Fruit fly (Drosophila melanogaster) whole organism, wandering third instar larva: ENCODE data around the gene CG6149.

Experiments
- Abd-B ChIP-seq: fragments of >200 bp; optimal IDR thresholded peaks from 2 replicates; lab custom pipeline; 2017; ENCODE audit warnings: missing biosample characterization, missing genetic modification characterization
- CG32264 ChIP-seq: fragments of 200-800 bp; sonication (Bioruptor generic); optimal IDR thresholded peaks from 2 replicates; lab custom pipeline; 2016; ENCODE audit warnings: missing biosample characterization, missing genetic modification characterization
- CG9705 ChIP-seq: fragments of 200-800 bp; sonication (Bioruptor generic); optimal IDR thresholded peaks from 2 replicates; lab custom pipeline; 2018; ENCODE audit warnings: missing biosample characterization, mild to moderate bottlenecking, missing genetic modification characterization
- CrebA ChIP-seq: fragments of 200-800 bp; sonication (Bioruptor generic); optimal IDR thresholded peaks from 2 replicates; lab custom pipeline; 2016; ENCODE audit warnings: missing biosample characterization, mild to moderate bottlenecking, missing genetic modification characterization, borderline replicate concordance
- Dfd ChIP-seq: fragments of >200 bp; optimal IDR thresholded peaks from 2 replicates; lab custom pipeline; 2017; ENCODE audit warnings: missing biosample characterization, missing genetic modification characterization
- Dif ChIP-seq: fragments of 200-275, 200-300 bp; sonication (Bioruptor generic); optimal IDR thresholded peaks from 2 replicates; lab custom pipeline; 2018; ENCODE audit warnings: missing biosample characterization, missing genetic modification characterization; ENCODE audit not compliant: partially characterized antibody
- GATAd ChIP-seq: sonication (Bioruptor generic); optimal IDR thresholded peaks from 2 replicates; lab custom pipeline; 2016; ENCODE audit warnings: missing biosample characterization, missing genetic modification characterization
- HLH106 ChIP-seq: fragments of 200-800 bp; optimal IDR thresholded peaks from 3 replicates; lab custom pipeline; 2019; ENCODE audit warnings: missing biosample characterization, mild to moderate bottlenecking, missing genetic modification characterization, moderate library complexity
- Hnf4 ChIP-seq: fragments of 200-800 bp; sonication (Bioruptor generic); optimal IDR thresholded peaks from 2 replicates; lab custom pipeline; 2016; ENCODE audit warnings: missing biosample characterization, mild to moderate bottlenecking, missing genetic modification characterization
- Hr78 ChIP-seq: fragments of >200 bp; optimal IDR thresholded peaks from 2 replicates; lab custom pipeline; 2017; ENCODE audit warnings: missing biosample characterization, missing genetic modification characterization
- Hr83 ChIP-seq: fragments of 200-300 bp; sonication (Bioruptor generic); optimal IDR thresholded peaks from 2 replicates; lab custom pipeline; 2016; ENCODE audit warnings: missing biosample characterization, mild to moderate bottlenecking, missing genetic modification characterization, moderate library complexity; ENCODE audit not compliant: poor library complexity, severe bottlenecking
- Jra ChIP-seq: sonication (Bioruptor generic); optimal IDR thresholded peaks from 2 replicates; lab custom pipeline; 2016; ENCODE audit warnings: missing biosample characterization, missing genetic modification characterization
- Mio ChIP-seq: sonication (Bioruptor generic); optimal IDR thresholded peaks from 2 replicates; lab custom pipeline; 2016; ENCODE audit warnings: missing biosample characterization, missing genetic modification characterization
- Myc ChIP-seq: fragments of >200 bp; optimal IDR thresholded peaks from 2 replicates; lab custom pipeline; 2017
- N ChIP-seq: fragments of >200 bp; optimal IDR thresholded peaks from 2 replicates; lab custom pipeline; 2018; ENCODE audit warnings: missing biosample characterization, missing external identifiers, missing genetic modification characterization
- OdsH ChIP-seq: fragments of 200-800 bp; sonication (Bioruptor generic); optimal IDR thresholded peaks from 2 replicates; lab custom pipeline; 2016; ENCODE audit warnings: missing biosample characterization, mild to moderate bottlenecking, missing genetic modification characterization
- Rel ChIP-seq, 2 experiments: fragments of 200-800 bp; sonication (Bioruptor generic) in 1 of 2; optimal IDR thresholded peaks; 2 replicates in 1 of 2; 3 replicates in 1 of 2; lab custom pipeline; 2016 to 2019; ENCODE audit warnings: mild to moderate bottlenecking in 2 of 2, missing biosample characterization in 2 of 2, missing genetic modification characterization in 2 of 2, moderate library complexity in 1 of 2
- Sp1 ChIP-seq: fragments of 200-800 bp; sonication (Bioruptor generic); optimal IDR thresholded peaks from 3 replicates; lab custom pipeline; 2019; ENCODE audit warnings: missing biosample characterization, mild to moderate bottlenecking, missing genetic modification characterization, moderate library complexity
- Vsx2 ChIP-seq: fragments of 200-300, 225-300 bp; sonication (Bioruptor generic); optimal IDR thresholded peaks from 2 replicates; lab custom pipeline; 2018; ENCODE audit warnings: missing biosample characterization, missing genetic modification characterization; ENCODE audit not compliant: partially characterized antibody
- br ChIP-seq: fragments of 200-800 bp; sonication (Bioruptor generic); optimal IDR thresholded peaks from 2 replicates; lab custom pipeline; 2016; ENCODE audit warnings: missing biosample characterization, missing genetic modification characterization
- brk ChIP-seq: fragments of 200-800 bp; sonication (Bioruptor generic); optimal IDR thresholded peaks from 2 replicates; lab custom pipeline; 2016; ENCODE audit warnings: missing biosample characterization, mild to moderate bottlenecking, missing genetic modification characterization
- dl ChIP-seq, 2 experiments: fragments of 175-275, 200-275 bp in 1 of 2; fragments of 200-275 bp in 1 of 2; sonication (Bioruptor generic); optimal IDR thresholded peaks; lab custom pipeline; 2018; ENCODE audit warnings: mild to moderate bottlenecking in 2 of 2, missing biosample characterization in 2 of 2, missing genetic modification characterization in 2 of 2, moderate library complexity in 2 of 2; ENCODE audit not compliant: partially characterized antibody in 2 of 2, insufficient read depth in 1 of 2
- dmrt93B ChIP-seq: fragments of 200-800 bp; sonication (Bioruptor generic); optimal IDR thresholded peaks from 2 replicates; lab custom pipeline; 2018; ENCODE audit warnings: missing biosample characterization, mild to moderate bottlenecking, missing genetic modification characterization
- dsf ChIP-seq: sonication (Bioruptor generic); optimal IDR thresholded peaks from 2 replicates; lab custom pipeline; 2016; ENCODE audit warnings: missing biosample characterization, missing genetic modification characterization, borderline replicate concordance
- ey ChIP-seq: fragments of 200-800 bp; sonication (Bioruptor generic); optimal IDR thresholded peaks from 2 replicates; lab custom pipeline; 2016; ENCODE audit warnings: missing biosample characterization, missing genetic modification characterization
- foxo ChIP-seq, 2 experiments: fragments of 200-800 bp; sonication (Bioruptor generic); optimal IDR thresholded peaks; 2 replicates in 1 of 2; 3 replicates in 1 of 2; lab custom pipeline; 2016 to 2017; ENCODE audit warnings: missing biosample characterization in 2 of 2, missing genetic modification characterization in 2 of 2
- fru ChIP-seq: fragments of 200-800 bp; sonication (Bioruptor generic); optimal IDR thresholded peaks from 3 replicates; lab custom pipeline; 2016; ENCODE audit warnings: missing biosample characterization, mild to moderate bottlenecking, missing genetic modification characterization
- h ChIP-seq: fragments of 200-800 bp; sonication (Bioruptor generic); optimal IDR thresholded peaks from 3 replicates; lab custom pipeline; 2016; ENCODE audit warnings: missing biosample characterization, mild to moderate bottlenecking, missing genetic modification characterization
- jim ChIP-seq: fragments of 175-275, 200-325 bp; sonication (Bioruptor generic); optimal IDR thresholded peaks from 2 replicates; lab custom pipeline; 2016; ENCODE audit warnings: missing biosample characterization, mild to moderate bottlenecking, missing genetic modification characterization
- lola ChIP-seq: fragments of >200 bp; optimal IDR thresholded peaks from 2 replicates; lab custom pipeline; 2017; ENCODE audit warnings: missing biosample characterization, missing genetic modification characterization
- pan ChIP-seq: fragments of >200 bp; optimal IDR thresholded peaks from 2 replicates; lab custom pipeline; 2017
- psq ChIP-seq: fragments of 200-800 bp; sonication (Bioruptor generic); optimal IDR thresholded peaks from 3 replicates; lab custom pipeline; 2017; ENCODE audit warnings: missing biosample characterization, mild to moderate bottlenecking, missing genetic modification characterization, moderate library complexity
- rgr ChIP-seq: fragments of 200-800 bp; sonication (Bioruptor generic); optimal IDR thresholded peaks from 3 replicates; lab custom pipeline; 2016; ENCODE audit warnings: missing biosample characterization, mild to moderate bottlenecking, missing genetic modification characterization
- sage ChIP-seq: fragments of 200-800 bp; sonication (Bioruptor generic); optimal IDR thresholded peaks from 2 replicates; lab custom pipeline; 2016; ENCODE audit warnings: missing biosample characterization, mild to moderate bottlenecking, missing genetic modification characterization
- sv ChIP-seq: fragments of 200-800 bp; sonication (Bioruptor generic); optimal IDR thresholded peaks from 3 replicates; lab custom pipeline; 2016; ENCODE audit warnings: missing biosample characterization, missing genetic modification characterization
- tai ChIP-seq: sonication (Bioruptor generic); optimal IDR thresholded peaks from 2 replicates; lab custom pipeline; 2016; ENCODE audit warnings: missing biosample characterization, missing genetic modification characterization
- usp ChIP-seq: fragments of >200 bp; optimal IDR thresholded peaks from 2 replicates; lab custom pipeline; 2017; ENCODE audit warnings: missing biosample characterization, missing genetic modification characterization
- woc ChIP-seq: sonication (Bioruptor generic); optimal IDR thresholded peaks from 2 replicates; lab custom pipeline; 2016; ENCODE audit warnings: missing biosample characterization, mild to moderate bottlenecking, missing genetic modification characterization

Gene CG6149

DNA sequence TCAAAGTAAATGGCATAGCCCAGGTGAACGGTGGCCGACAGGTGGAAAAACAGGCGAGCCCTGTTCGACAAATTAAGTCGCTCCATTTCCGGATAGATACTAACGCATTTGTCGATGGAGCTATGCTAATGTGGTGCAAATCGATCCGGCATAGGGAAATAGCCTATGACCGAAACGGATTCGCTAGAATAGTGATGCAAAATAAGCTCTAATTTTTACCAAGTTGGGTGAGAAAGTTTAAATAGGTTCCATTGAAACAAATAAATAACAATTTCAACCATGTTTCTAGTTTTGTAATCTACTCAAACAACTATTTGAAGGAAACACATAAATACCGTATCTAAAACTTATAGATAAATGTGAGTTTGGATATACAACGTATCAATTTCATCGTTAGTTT, at the start of gene CG6149:
TSS of gene CG6149 (minus strand) at position 101 of the 400 bp plus-strand sequence.
- TF ChIP-seq Hr83 (GFP tag; lab: Kevin White, UChicago) = no peak
- TF ChIP-seq GATAd (GFP tag; lab: Kevin White, UChicago) = no peak
- no peak for TF ChIP-seq sv
- no peak for TF ChIP-seq Myc
- TF ChIP-seq Hnf4 = no peak
- no peak for TF ChIP-seq h
- no peak for TF ChIP-seq psq (GFP tag; lab: Kevin White, UChicago)
- no peak for TF ChIP-seq CG32264 (GFP tag; lab: Kevin White, UChicago)
- no peak for TF ChIP-seq foxo (GFP tag; optimal IDR thresholded peaks at IDR 0.05; lab: Kevin White, UChicago)
- TF ChIP-seq fru (GFP tag; lab: Kevin White, UChicago) = no peak
- TF ChIP-seq lola (GFP tag; lab: Kevin White, UChicago) = no peak
- TF ChIP-seq Rel (GFP tag; optimal IDR thresholded peaks at IDR 0.05; lab: Kevin White, UChicago) = no peak
- no peak for TF ChIP-seq Rel (tag; optimal IDR thresholded peaks at IDR 0.05; lab: Kevin White, UChicago)
- TF ChIP-seq woc (GFP tag; lab: Kevin White, UChicago) = no peak
- TF ChIP-seq dmrt93B = no peak
- no peak for TF ChIP-seq Abd-B (GFP tag; lab: Kevin White, UChicago)
- TF ChIP-seq sage (GFP tag; lab: Kevin White, UChicago) = no peak
- TF ChIP-seq ey (GFP tag; lab: Kevin White, UChicago) = no peak
- TF ChIP-seq Dfd (GFP tag; lab: Kevin White, UChicago) = no peak

DNA sequence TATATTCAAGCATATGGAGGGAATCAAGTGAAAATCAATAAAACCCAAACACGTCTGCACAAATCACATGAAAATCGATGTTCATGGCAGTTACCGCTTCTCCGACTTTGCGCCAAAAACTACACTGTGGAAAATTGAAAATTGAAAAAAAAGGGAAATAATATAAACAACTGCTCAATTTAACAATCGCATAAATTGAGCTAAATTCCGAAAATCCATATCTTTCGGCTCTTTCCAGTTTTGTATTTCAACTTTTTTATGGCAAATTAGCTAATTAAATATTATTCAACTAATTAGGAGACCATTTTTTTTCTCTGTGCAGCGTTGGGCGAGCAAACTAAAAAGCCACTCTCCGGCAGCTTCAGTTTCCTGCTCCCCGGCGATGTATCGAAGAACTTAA, 49.2 kb upstream of the CG6149 start:
- no peak for TF ChIP-seq dsf (GFP tag; lab: Kevin White, UChicago)
- TF ChIP-seq Jra (GFP tag; lab: Kevin White, UChicago) = no peak
- no peak for TF ChIP-seq CrebA (GFP tag; lab: Kevin White, UChicago)
- no peak for TF ChIP-seq HLH106 (tag; lab: Kevin White, UChicago)
- no peak for TF ChIP-seq ey (GFP tag; lab: Kevin White, UChicago)
- TF ChIP-seq Dif (GFP tag; lab: Kevin White, UChicago) = no peak
- no peak for TF ChIP-seq Sp1
- no peak for TF ChIP-seq tai (GFP tag; lab: Kevin White, UChicago)
- no peak for TF ChIP-seq foxo (GFP tag; optimal IDR thresholded peaks at IDR 0.05; lab: Kevin White, UChicago)
- no peak for TF ChIP-seq pan (lab: Kevin White, UChicago)
- TF ChIP-seq Mio (GFP tag; lab: Kevin White, UChicago) = no peak
- TF ChIP-seq lola (GFP tag; lab: Kevin White, UChicago) = no peak
- TF ChIP-seq sv = no peak
- no peak for TF ChIP-seq CG32264 (GFP tag; lab: Kevin White, UChicago)
- TF ChIP-seq Dfd (GFP tag; lab: Kevin White, UChicago) = no peak
- no peak for TF ChIP-seq Hr78
- no peak for TF ChIP-seq woc (GFP tag; lab: Kevin White, UChicago)
- no peak for TF ChIP-seq Abd-B (GFP tag; lab: Kevin White, UChicago)
- TF ChIP-seq OdsH (GFP tag; lab: Kevin White, UChicago) = no peak
- TF ChIP-seq dmrt93B = no peak
- TF ChIP-seq, all 38 proteins: peak for 0

DNA sequence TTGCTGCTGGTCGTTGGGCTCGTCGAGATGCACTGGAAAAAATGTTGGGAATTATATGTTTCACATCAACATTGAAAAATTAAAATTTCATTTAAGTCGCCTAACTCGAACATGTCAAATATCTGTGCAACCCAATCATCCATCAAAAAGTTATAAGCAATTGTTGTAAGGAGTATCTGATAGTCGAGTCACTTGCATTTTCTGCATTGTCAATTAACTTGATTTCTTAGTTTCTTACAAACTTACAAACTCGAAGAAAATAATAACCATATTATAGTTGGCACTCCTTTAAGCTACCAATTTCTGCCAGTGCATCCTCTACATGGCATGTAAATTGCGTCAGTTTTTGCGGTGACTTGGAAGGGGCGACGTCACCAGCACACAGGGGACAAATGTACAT, 47.9 kb upstream of the CG6149 start:
- TF ChIP-seq rgr (GFP tag; lab: Kevin White, UChicago) = no peak
- peak; percentile 8 for TF ChIP-seq psq (GFP tag; lab: Kevin White, UChicago)
- TF ChIP-seq usp (GFP tag; lab: Kevin White, UChicago) = no peak
- peak; percentile 45 for TF ChIP-seq h
- peak; percentile 11 for TF ChIP-seq dmrt93B
- TF ChIP-seq pan (lab: Kevin White, UChicago) = no peak
- TF ChIP-seq HLH106 (tag; lab: Kevin White, UChicago) = peak; percentile 54
- TF ChIP-seq Dfd (GFP tag; lab: Kevin White, UChicago) = no peak
- no peak for TF ChIP-seq GATAd (GFP tag; lab: Kevin White, UChicago)
- TF ChIP-seq fru (GFP tag; lab: Kevin White, UChicago) = peak; percentile 52
- peak; percentile 44 for TF ChIP-seq ey (GFP tag; lab: Kevin White, UChicago)
- no peak for TF ChIP-seq CG9705 (GFP tag; lab: Kevin White, UChicago)
- TF ChIP-seq tai (GFP tag; lab: Kevin White, UChicago) = no peak
- no peak for TF ChIP-seq jim (GFP tag; lab: Kevin White, UChicago)
- no peak for TF ChIP-seq Hr78
- TF ChIP-seq Abd-B (GFP tag; lab: Kevin White, UChicago) = no peak
- no peak for TF ChIP-seq Hr83 (GFP tag; lab: Kevin White, UChicago)
- no peak for TF ChIP-seq brk (GFP tag; lab: Kevin White, UChicago)
- TF ChIP-seq sage (GFP tag; lab: Kevin White, UChicago) = no peak
- TF ChIP-seq sv = no peak
- no peak for TF ChIP-seq CG32264 (GFP tag; lab: Kevin White, UChicago)
- TF ChIP-seq OdsH (GFP tag; lab: Kevin White, UChicago) = peak; percentile 34
- no peak for TF ChIP-seq Mio (GFP tag; lab: Kevin White, UChicago)
- TF ChIP-seq foxo (GFP tag; optimal IDR thresholded peaks at IDR 0.05; lab: Kevin White, UChicago) = peak in 1 of 2 experiments; percentile 54
- TF ChIP-seq Sp1 = peak; percentile 47
- TF ChIP-seq Rel (GFP tag; optimal IDR thresholded peaks at IDR 0.05; lab: Kevin White, UChicago) = no peak
- TF ChIP-seq Rel (tag; optimal IDR thresholded peaks at IDR 0.05; lab: Kevin White, UChicago) = no peak
- TF ChIP-seq lola (GFP tag; lab: Kevin White, UChicago) = no peak
- TF ChIP-seq N = no peak
- TF ChIP-seq Myc = no peak
- no peak for TF ChIP-seq Vsx2 (GFP tag; lab: Kevin White, UChicago)
- TF ChIP-seq CrebA (GFP tag; lab: Kevin White, UChicago) = no peak
- no peak for TF ChIP-seq dsf (GFP tag; lab: Kevin White, UChicago)
- TF ChIP-seq Hnf4 = no peak
- TF ChIP-seq Jra (GFP tag; lab: Kevin White, UChicago) = no peak
- no peak for TF ChIP-seq Dif (GFP tag; lab: Kevin White, UChicago)
- peak; percentile 23 for TF ChIP-seq woc (GFP tag; lab: Kevin White, UChicago)
- TF ChIP-seq br = peak; percentile 12
- no peak for TF ChIP-seq dl (GFP tag; optimal IDR thresholded peaks at IDR 0.05; lab: Kevin White, UChicago; ENCODE audit: insufficient read depth in 1 of 2, partially characterized antibody in 2 of 2)
